Fruit fly (Drosophila melanogaster) whole organism, embryonic: ENCODE results near the gene Dic61B.
A peak's percentile ranks its signal among the peaks of the same experiment; 100 is the strongest.

Experiments used
- CG10321 ChIP-seq: fragments of 200-800 bp; sonication (Bioruptor generic); IDR thresholded peaks from 2 replicates; pipeline ENCODE4 v1.3.6; 2022; ENCODE audit warnings: missing biosample characterization, missing genetic modification characterization
- CG10654 ChIP-seq: fragments of 200-800 bp; sonication (Bioruptor generic); optimal IDR thresholded peaks from 2 replicates; lab custom pipeline; 2016; ENCODE audit warnings: missing biosample characterization, missing genetic modification characterization
- CG11696 ChIP-seq: fragments of 200-800 bp; sonication (Bioruptor generic); IDR thresholded peaks from 2 replicates; pipeline ENCODE4 v1.3.6; 2022; ENCODE audit warnings: missing biosample characterization, missing genetic modification characterization
- CG12071 ChIP-seq: fragments of 200-800 bp; sonication (Bioruptor generic); optimal IDR thresholded peaks from 3 replicates; lab custom pipeline; 2018; ENCODE audit warnings: missing biosample characterization, mild to moderate bottlenecking, missing genetic modification characterization
- CG12104 ChIP-seq: fragments of 200-800 bp; sonication (Bioruptor generic); optimal IDR thresholded peaks from 3 replicates; lab custom pipeline; 2016; ENCODE audit warnings: missing biosample characterization, missing genetic modification characterization
- CG12236 ChIP-seq: fragments of 200-800 bp; sonication (Bioruptor generic); optimal IDR thresholded peaks from 2 replicates; lab custom pipeline; 2016; ENCODE audit warnings: missing biosample characterization, missing genetic modification characterization
- CG12299 ChIP-seq: fragments of 200-800 bp; sonication (Bioruptor generic); optimal IDR thresholded peaks from 2 replicates; lab custom pipeline; 2018; ENCODE audit warnings: missing biosample characterization, mild to moderate bottlenecking, missing genetic modification characterization
- CG12391 ChIP-seq: fragments of 200-800 bp; sonication (Bioruptor generic); optimal IDR thresholded peaks from 3 replicates; lab custom pipeline; 2018; ENCODE audit warnings: missing biosample characterization, mild to moderate bottlenecking, missing genetic modification characterization, moderate library complexity
- CG13123 ChIP-seq: fragments of 200-800 bp; sonication (Bioruptor generic); optimal IDR thresholded peaks from 2 replicates; lab custom pipeline; 2016; ENCODE audit warnings: missing biosample characterization, missing genetic modification characterization
- CG13424 ChIP-seq: fragments of 200-800 bp; sonication (Bioruptor generic); optimal IDR thresholded peaks from 2 replicates; lab custom pipeline; 2019; ENCODE audit warnings: missing biosample characterization, mild to moderate bottlenecking, missing genetic modification characterization, moderate library complexity
- CG15073 ChIP-seq: fragments of 200-800 bp; sonication (Bioruptor generic); optimal IDR thresholded peaks from 2 replicates; lab custom pipeline; 2016; ENCODE audit warnings: missing biosample characterization, missing genetic modification characterization
- CG1529 ChIP-seq: fragments of 200-800 bp; sonication (Bioruptor generic); optimal IDR thresholded peaks from 3 replicates; lab custom pipeline; 2018; ENCODE audit warnings: missing biosample characterization, missing genetic modification characterization
- CG16779 ChIP-seq: fragments of 200-800 bp; sonication (Bioruptor generic); IDR thresholded peaks from 2 replicates; pipeline ENCODE4 v1.3.6; 2022; ENCODE audit warnings: missing biosample characterization, missing genetic modification characterization
- CG2202 ChIP-seq: fragments of 200-800 bp; sonication (Bioruptor generic); optimal IDR thresholded peaks from 2 replicates; lab custom pipeline; 2018; ENCODE audit warnings: missing biosample characterization, mild to moderate bottlenecking, missing genetic modification characterization
- CG31441 ChIP-seq: fragments of 200-800 bp; sonication (Bioruptor generic); IDR thresholded peaks from 2 replicates; pipeline ENCODE4 v1.3.6; 2022; ENCODE audit warnings: missing biosample characterization, missing genetic modification characterization
- CG32767 ChIP-seq: fragments of 200-800 bp; sonication (Bioruptor generic); IDR thresholded peaks from 2 replicates; pipeline ENCODE4 v1.3.6; 2022; ENCODE audit warnings: missing biosample characterization, missing genetic modification characterization
- CG33213 ChIP-seq: fragments of 200-800 bp; sonication (Bioruptor generic); optimal IDR thresholded peaks from 3 replicates; lab custom pipeline; 2016; ENCODE audit warnings: missing biosample characterization, missing genetic modification characterization
- CG34376 ChIP-seq: fragments of 200-800 bp; sonication (Bioruptor generic); optimal IDR thresholded peaks from 2 replicates; lab custom pipeline; 2018; ENCODE audit warnings: missing biosample characterization, mild to moderate bottlenecking, missing genetic modification characterization
- CG4360 ChIP-seq: fragments of 200-800 bp; sonication (Bioruptor generic); IDR thresholded peaks from 2 replicates; pipeline ENCODE4 v1.3.6; 2022; ENCODE audit warnings: missing biosample characterization, missing genetic modification characterization
- CG5953 ChIP-seq: fragments of 200-800 bp; sonication (Bioruptor generic); IDR thresholded peaks from 2 replicates; pipeline ENCODE4 v1.3.6; 2022; ENCODE audit warnings: missing biosample characterization, missing genetic modification characterization
- CG6272 ChIP-seq: fragments of 200-800 bp; sonication (Bioruptor generic); IDR thresholded peaks from 2 replicates; pipeline ENCODE4 v1.3.6; 2022; ENCODE audit warnings: missing biosample characterization, missing genetic modification characterization
- CG7963 ChIP-seq: fragments of 200-800 bp; sonication (Bioruptor generic); IDR thresholded peaks from 3 replicates; pipeline ENCODE4 v1.3.6; 2022; ENCODE audit warnings: missing biosample characterization, missing genetic modification characterization; ENCODE audit not compliant: partially characterized antibody
- CG7987 ChIP-seq: fragments of 200-800 bp; sonication (Bioruptor generic); optimal IDR thresholded peaks from 2 replicates; lab custom pipeline; 2018; ENCODE audit warnings: missing biosample characterization, mild to moderate bottlenecking, missing genetic modification characterization, moderate library complexity
- CHES-1-like ChIP-seq: fragments of 200-800 bp; sonication (Bioruptor generic); optimal IDR thresholded peaks from 2 replicates; lab custom pipeline; 2016; ENCODE audit warnings: missing biosample characterization, missing genetic modification characterization
- CkIIα-i1 ChIP-seq: fragments of 200-800 bp; sonication (Bioruptor generic); IDR thresholded peaks from 2 replicates; pipeline ENCODE4 v1.3.6; 2022; ENCODE audit warnings: missing biosample characterization, missing genetic modification characterization
- Drgx ChIP-seq: fragments of 200-800 bp; sonication (Bioruptor generic); IDR thresholded peaks from 2 replicates; pipeline ENCODE4 v1.3.6; 2022; ENCODE audit warnings: missing biosample characterization, missing genetic modification characterization
- E2f1 ChIP-seq: fragments of 200-800 bp; sonication (Bioruptor generic); IDR thresholded peaks from 2 replicates; pipeline ENCODE4 v1.3.6; 2022; ENCODE audit warnings: missing biosample characterization, missing genetic modification characterization
- HLH54F ChIP-seq: fragments of 200-800 bp; sonication (Bioruptor generic); optimal IDR thresholded peaks from 3 replicates; lab custom pipeline; 2016; ENCODE audit warnings: missing biosample characterization, missing genetic modification characterization
- NK7.1 ChIP-seq: fragments of 200-800 bp; sonication (Bioruptor generic); optimal IDR thresholded peaks from 3 replicates; lab custom pipeline; 2016; ENCODE audit warnings: missing biosample characterization, missing genetic modification characterization
- Oaz ChIP-seq: fragments of 200-800 bp; sonication (Bioruptor generic); IDR thresholded peaks from 2 replicates; pipeline ENCODE4 v1.3.6; 2022; ENCODE audit warnings: missing biosample characterization, missing genetic modification characterization
- Opbp ChIP-seq: fragments of 200-800 bp; sonication (Bioruptor generic); IDR thresholded peaks from 3 replicates; pipeline ENCODE4 v1.3.6; 2022; ENCODE audit warnings: missing biosample characterization, missing genetic modification characterization; ENCODE audit not compliant: partially characterized antibody
- Ssrp ChIP-seq: fragments of 200-800 bp; sonication (Bioruptor generic); optimal IDR thresholded peaks from 2 replicates; lab custom pipeline; 2018; ENCODE audit warnings: missing biosample characterization, mild to moderate bottlenecking, missing genetic modification characterization, moderate library complexity
- Vsx1 ChIP-seq: fragments of 200-800 bp; sonication (Bioruptor generic); optimal IDR thresholded peaks from 2 replicates; lab custom pipeline; 2017; ENCODE audit warnings: missing biosample characterization, mild to moderate bottlenecking, missing genetic modification characterization, missing genetic modification reagents
- ase ChIP-seq: fragments of 200-800 bp; sonication (Bioruptor generic); IDR thresholded peaks from 3 replicates; pipeline ENCODE4 v1.3.6; 2022; ENCODE audit warnings: missing biosample characterization, missing genetic modification characterization
- caup ChIP-seq: fragments of 200-800 bp; sonication (Bioruptor generic); optimal IDR thresholded peaks from 3 replicates; lab custom pipeline; 2017; ENCODE audit warnings: missing biosample characterization, mild to moderate bottlenecking, missing genetic modification characterization, moderate library complexity; ENCODE audit not compliant: severe bottlenecking
- danr ChIP-seq: fragments of 200-800 bp; sonication (Bioruptor generic); IDR thresholded peaks from 2 replicates; pipeline ENCODE4 v1.3.6; 2022; ENCODE audit warnings: missing biosample characterization, missing genetic modification characterization
- dpn ChIP-seq, 2 experiments: fragments of 200-800 bp; sonication (Bioruptor generic); optimal IDR thresholded peaks; 3 replicates each; lab custom pipeline; 2016; ENCODE audit warnings: missing biosample characterization in 2 of 2, missing genetic modification characterization in 2 of 2
- ems ChIP-seq: fragments of 200-800 bp; sonication (Bioruptor generic); optimal IDR thresholded peaks from 3 replicates; lab custom pipeline; 2016; ENCODE audit warnings: missing biosample characterization, missing genetic modification characterization
- eyg ChIP-seq: fragments of 200-800 bp; sonication (Bioruptor generic); optimal IDR thresholded peaks from 3 replicates; lab custom pipeline; 2016; ENCODE audit warnings: missing biosample characterization, missing genetic modification characterization
- gem ChIP-seq: fragments of 200-800 bp; sonication (Bioruptor generic); optimal IDR thresholded peaks from 2 replicates; lab custom pipeline; 2019; ENCODE audit warnings: missing biosample characterization, mild to moderate bottlenecking, missing genetic modification characterization, moderate library complexity
- gfzf ChIP-seq: fragments of 200-800 bp; sonication (Bioruptor generic); optimal IDR thresholded peaks from 2 replicates; lab custom pipeline; 2016; ENCODE audit warnings: missing biosample characterization, mild to moderate bottlenecking, missing genetic modification characterization, moderate library complexity
- jing ChIP-seq: fragments of 200-800 bp; sonication (Bioruptor generic); optimal IDR thresholded peaks from 2 replicates; lab custom pipeline; 2018; ENCODE audit warnings: missing biosample characterization, mild to moderate bottlenecking, missing genetic modification characterization
- ranshi ChIP-seq: fragments of 200-800 bp; sonication (Bioruptor generic); IDR thresholded peaks from 2 replicates; pipeline ENCODE4 v1.3.6; 2022; ENCODE audit warnings: missing biosample characterization, missing genetic modification characterization
- sr ChIP-seq: fragments of 200-800 bp; sonication (Bioruptor generic); IDR thresholded peaks from 3 replicates; pipeline ENCODE4 v1.3.6; 2022; ENCODE audit warnings: missing biosample characterization, missing genetic modification characterization
- tio ChIP-seq: fragments of 200-800 bp; sonication (Bioruptor generic); optimal IDR thresholded peaks from 2 replicates; lab custom pipeline; 2017; ENCODE audit warnings: missing biosample characterization, missing genetic modification characterization, inconsistent platforms
- trem ChIP-seq: fragments of 200-800 bp; optimal IDR thresholded peaks from 3 replicates; lab custom pipeline; 2019; ENCODE audit warnings: missing biosample characterization, mild to moderate bottlenecking, missing genetic modification characterization, moderate library complexity
- wek ChIP-seq: fragments of 200-800 bp; sonication (Bioruptor generic); optimal IDR thresholded peaks from 3 replicates; lab custom pipeline; 2018; ENCODE audit warnings: missing biosample characterization, mild to moderate bottlenecking, missing genetic modification characterization, moderate library complexity
- z ChIP-seq: fragments of 200-800 bp; sonication (Bioruptor generic); IDR thresholded peaks from 3 replicates; pipeline ENCODE4 v1.3.6; 2022; ENCODE audit warnings: missing biosample characterization, missing genetic modification characterization
- zfh2 ChIP-seq: fragments of 200-800 bp; sonication (Bioruptor generic); optimal IDR thresholded peaks from 2 replicates; lab custom pipeline; 2016; ENCODE audit warnings: missing biosample characterization, missing genetic modification characterization

Dic61B gene

DNA sequence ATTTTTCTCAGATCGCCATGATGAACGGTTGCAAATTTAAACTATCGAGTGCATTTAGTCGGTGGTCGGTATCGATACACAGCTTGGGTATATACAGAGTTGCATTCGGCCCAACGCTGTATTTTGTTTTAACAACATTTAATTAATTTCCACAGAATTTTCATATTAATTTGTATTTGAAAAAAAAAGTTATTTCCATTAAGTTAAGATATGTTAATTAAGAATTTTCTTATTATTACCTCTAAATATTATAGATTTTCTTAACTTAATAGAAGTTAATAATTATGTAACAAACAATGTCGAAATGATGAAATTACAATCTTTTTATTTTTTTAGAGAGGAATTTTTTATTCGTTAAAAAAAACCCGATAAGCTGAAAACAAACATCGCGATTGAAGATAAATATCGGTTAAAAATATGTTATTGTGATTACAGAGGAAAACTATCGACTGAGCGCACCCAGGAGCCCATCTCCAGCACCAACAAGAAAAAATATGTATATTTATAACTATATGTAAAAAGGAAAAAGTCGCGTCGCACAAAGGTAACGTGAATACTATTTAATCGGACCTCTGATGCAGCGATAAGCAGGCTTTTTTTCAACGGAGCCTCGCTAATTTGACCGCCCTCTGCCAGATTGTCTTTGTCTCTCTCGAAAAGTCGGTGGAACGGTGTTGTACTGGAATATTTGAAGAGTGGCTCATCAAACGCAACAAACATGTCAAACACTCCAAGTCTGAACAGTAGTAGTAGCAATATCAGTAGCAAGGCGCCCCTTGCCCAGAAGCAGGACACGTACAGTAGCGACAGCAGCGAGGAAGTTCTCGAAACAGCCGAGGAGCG lies 47.6 kb upstream of the Dic61B start, which contains the start of the genes rno and mri (continued):
- TF ChIP-seq caup (GFP tag; lab: Kevin White, UChicago) (peak; percentile 59), CG2202 (tag; lab: Kevin White, UChicago) (no peak), Vsx1 (GFP tag; lab: Kevin White, UChicago) (no peak), CG6272 (GFP tag; lab: Robert Waterston, UW) (peak; percentile 67), gem (tag; lab: Kevin White, UChicago) (peak; percentile 90), CG34376 (GFP tag; lab: Kevin White, UChicago) (peak; percentile 22), sr (GFP tag; lab: Robert Waterston, UW) (no peak), Oaz (GFP tag; lab: Robert Waterston, UW) (peak; percentile 63), E2f1 (GFP tag; lab: Robert Waterston, UW) (peak; percentile 72), CG1529 (GFP tag; lab: Kevin White, UChicago) (no peak), zfh2 (GFP tag; lab: Kevin White, UChicago) (peak; percentile 61), trem (tag; lab: Kevin White, UChicago) (peak; percentile 75), HLH54F (GFP tag; lab: Kevin White, UChicago) (peak; percentile 27), wek (GFP tag; lab: Kevin White, UChicago) (no peak), CkIIα-i1 (GFP tag; lab: Robert Waterston, UW) (no peak), CG15073 (GFP tag; lab: Kevin White, UChicago) (no peak), CG5953 (GFP tag; lab: Robert Waterston, UW) (peak; percentile 21; the same call in 1 of the 2 replicates), CG33213 (GFP tag; lab: Kevin White, UChicago) (no peak), CG12391 (tag; lab: Kevin White, UChicago) (peak; percentile 92), ems (GFP tag; lab: Kevin White, UChicago) (peak; percentile 1), eyg (no peak), gfzf (GFP tag; lab: Kevin White, UChicago) (no peak), CG12236 (GFP tag; lab: Kevin White, UChicago) (no peak), jing (GFP tag; lab: Kevin White, UChicago) (no peak), CG12299 (tag; lab: Kevin White, UChicago) (peak; percentile 68), Opbp (peak; percentile 91), z (GFP tag; lab: Robert Waterston, UW) (no peak), CG10654 (GFP tag; lab: Kevin White, UChicago) (peak; percentile 40), CG10321 (GFP tag; lab: Robert Waterston, UW) (peak; percentile 17; the same call in 1 of the 2 replicates), CG12071 (no peak), NK7.1 (GFP tag; lab: Kevin White, UChicago) (no peak), CG13424 (tag; lab: Kevin White, UChicago) (peak; percentile 83), Drgx (peak; percentile 47; the same call in 1 of the 2 replicates), CG7963 (peak; percentile 86), CHES-1-like (GFP tag; lab: Kevin White, UChicago) (no peak), CG32767 (peak; percentile 82), CG7987 (GFP tag; lab: Kevin White, UChicago) (no peak), Ssrp (tag; lab: Kevin White, UChicago) (peak; percentile 78), tio (no peak), CG16779 (GFP tag; lab: Robert Waterston, UW) (0 out of 2 replicates have a peak, but pooled peaks have one; percentile 21), CG13123 (GFP tag; lab: Kevin White, UChicago) (peak; percentile 51), dpn (GFP tag; optimal IDR thresholded peaks at IDR 0.05; lab: Kevin White, UChicago) (peak; percentile 6 to 75), ranshi (GFP tag; lab: Robert Waterston, UW) (peak; percentile 83), CG12104 (GFP tag; lab: Kevin White, UChicago) (peak; percentile 67), danr (GFP tag; lab: Robert Waterston, UW) (no peak), CG4360 (no peak), CG31441 (GFP tag; lab: Robert Waterston, UW) (peak; percentile 82), CG11696 (GFP tag; lab: Robert Waterston, UW) (peak; percentile 53), ase (GFP tag; lab: Robert Waterston, UW) (peak; percentile 69; the same call in 2 of the 3 replicates)
